Fruit fly (Drosophila melanogaster) whole organism, embryonic: Measurements from ENCODE around the gene CG10948.
A peak's percentile ranks its signal among the peaks of the same experiment; 100 is the strongest.

Experiments used
- Blimp-1 ChIP-seq: fragments of 200-800 bp; sonication (Bioruptor generic); optimal IDR thresholded peaks from 3 replicates; lab custom pipeline; 2018; ENCODE audit warnings: missing biosample characterization, missing genetic modification characterization, mild to moderate bottlenecking, moderate library complexity, missing genetic modification reagents
- BtbVII ChIP-seq: fragments of 200-800 bp; sonication (Bioruptor generic); optimal IDR thresholded peaks from 3 replicates; lab custom pipeline; 2017; ENCODE audit warnings: missing biosample characterization, mild to moderate bottlenecking, missing genetic modification characterization
- CG11723 ChIP-seq: fragments of 200-800 bp; sonication (Bioruptor generic); optimal IDR thresholded peaks from 2 replicates; lab custom pipeline; 2017; ENCODE audit warnings: missing biosample characterization, mild to moderate bottlenecking, missing genetic modification characterization
- CG12219 ChIP-seq: fragments of 200-800 bp; sonication (Bioruptor generic); optimal IDR thresholded peaks from 3 replicates; lab custom pipeline; 2018; ENCODE audit warnings: missing biosample characterization, mild to moderate bottlenecking, missing genetic modification characterization
- CG12769 ChIP-seq: fragments of 200-800 bp; sonication (Bioruptor generic); optimal IDR thresholded peaks from 2 replicates; lab custom pipeline; 2019; ENCODE audit warnings: missing biosample characterization, mild to moderate bottlenecking, missing genetic modification characterization, moderate library complexity
- CG13775 ChIP-seq: fragments of 200-800 bp; sonication (Bioruptor generic); optimal IDR thresholded peaks from 3 replicates; lab custom pipeline; 2017; ENCODE audit warnings: missing biosample characterization, mild to moderate bottlenecking, missing genetic modification characterization
- CG14710 ChIP-seq: fragments of 200-800 bp; sonication (Bioruptor generic); optimal IDR thresholded peaks from 3 replicates; lab custom pipeline; 2019; ENCODE audit warnings: missing biosample characterization, mild to moderate bottlenecking, missing genetic modification characterization, moderate library complexity
- CG14860 ChIP-seq: fragments of 200-800 bp; sonication (Bioruptor generic); IDR thresholded peaks from 3 replicates; pipeline ENCODE4 v1.3.6; 2022; ENCODE audit warnings: missing biosample characterization, missing genetic modification characterization; ENCODE audit not compliant: partially characterized antibody
- CG15514 ChIP-seq: fragments of 200-800 bp; sonication (Bioruptor generic); optimal IDR thresholded peaks from 3 replicates; lab custom pipeline; 2017; ENCODE audit warnings: missing biosample characterization, missing genetic modification characterization, mild to moderate bottlenecking, moderate library complexity, missing genetic modification reagents
- CG1602 ChIP-seq: fragments of 200-800 bp; sonication (Bioruptor generic); optimal IDR thresholded peaks from 3 replicates; lab custom pipeline; 2016; ENCODE audit warnings: missing biosample characterization, missing genetic modification characterization
- CG17359 ChIP-seq: fragments of 200-800 bp; sonication (Bioruptor generic); optimal IDR thresholded peaks from 3 replicates; lab custom pipeline; 2018; ENCODE audit warnings: missing biosample characterization, mild to moderate bottlenecking, missing genetic modification characterization, moderate library complexity
- CG2120 ChIP-seq: fragments of 200-800 bp; sonication (Bioruptor generic); optimal IDR thresholded peaks from 3 replicates; lab custom pipeline; 2016; ENCODE audit warnings: missing biosample characterization, missing genetic modification characterization
- CG2678 ChIP-seq: fragments of 200-800 bp; sonication (Bioruptor generic); optimal IDR thresholded peaks from 3 replicates; lab custom pipeline; 2019; ENCODE audit warnings: missing biosample characterization, mild to moderate bottlenecking, missing genetic modification characterization, moderate library complexity
- CG2712 ChIP-seq: fragments of 200-800 bp; optimal IDR thresholded peaks from 3 replicates; lab custom pipeline; 2019; ENCODE audit warnings: missing biosample characterization, mild to moderate bottlenecking, missing genetic modification characterization, moderate library complexity
- CG30431 ChIP-seq: fragments of 200-800 bp; sonication (Bioruptor generic); optimal IDR thresholded peaks from 2 replicates; lab custom pipeline; 2017; ENCODE audit warnings: missing biosample characterization, missing genetic modification characterization
- CG31441 ChIP-seq: fragments of 200-800 bp; sonication (Bioruptor generic); IDR thresholded peaks from 2 replicates; pipeline ENCODE4 v1.3.6; 2022; ENCODE audit warnings: missing biosample characterization, missing genetic modification characterization
- CG32767 ChIP-seq: fragments of 200-800 bp; sonication (Bioruptor generic); IDR thresholded peaks from 2 replicates; pipeline ENCODE4 v1.3.6; 2022; ENCODE audit warnings: missing biosample characterization, missing genetic modification characterization
- CG33557 ChIP-seq: fragments of 200-800 bp; sonication (Bioruptor generic); optimal IDR thresholded peaks from 2 replicates; lab custom pipeline; 2019; ENCODE audit warnings: missing biosample characterization, mild to moderate bottlenecking, missing genetic modification characterization, moderate library complexity
- CG3726 ChIP-seq: fragments of 200-800 bp; sonication (Bioruptor generic); IDR thresholded peaks from 3 replicates; pipeline ENCODE4, ENCODE4 v1.3.6; 2022; ENCODE audit warnings: missing biosample characterization, missing genetic modification characterization
- CG6813 ChIP-seq: fragments of 200-800 bp; sonication (Bioruptor generic); optimal IDR thresholded peaks from 2 replicates; lab custom pipeline; 2017; ENCODE audit warnings: missing biosample characterization, missing genetic modification characterization, mild to moderate bottlenecking, moderate library complexity, missing genetic modification reagents
- CG7556 ChIP-seq: fragments of 200-800 bp; sonication (Bioruptor generic); optimal IDR thresholded peaks from 2 replicates; lab custom pipeline; 2017; ENCODE audit warnings: missing biosample characterization, mild to moderate bottlenecking, missing genetic modification characterization
- CG8290 ChIP-seq, 3 experiments: fragments of 200-800 bp; sonication (Bioruptor generic); optimal IDR thresholded peaks; 2 replicates each; lab custom pipeline; 2016 to 2019; ENCODE audit warnings: missing biosample characterization in 3 of 3, missing genetic modification characterization in 3 of 3, mild to moderate bottlenecking in 2 of 3, moderate library complexity in 1 of 3
- Chrac-16 ChIP-seq: fragments of 200-800 bp; sonication (Bioruptor generic); optimal IDR thresholded peaks from 3 replicates; lab custom pipeline; 2016; ENCODE audit warnings: missing biosample characterization, missing genetic modification characterization
- Dek ChIP-seq: fragments of 200-800 bp; sonication (Bioruptor generic); optimal IDR thresholded peaks from 3 replicates; lab custom pipeline; 2019; ENCODE audit warnings: missing biosample characterization, mild to moderate bottlenecking, missing genetic modification characterization, moderate library complexity
- Eip74EF ChIP-seq, 2 experiments: fragments of 200-800 bp in 1 of 2; fragments of >200 bp in 1 of 2; sonication (Bioruptor generic) in 1 of 2; optimal IDR thresholded peaks; 2 replicates each; lab custom pipeline; 2017 to 2019; ENCODE audit warnings: missing biosample characterization in 2 of 2, missing genetic modification characterization in 2 of 2, mild to moderate bottlenecking in 1 of 2, moderate library complexity in 1 of 2
- Hand ChIP-seq: fragments of 200-800 bp; sonication (Bioruptor generic); optimal IDR thresholded peaks from 2 replicates; lab custom pipeline; 2017; ENCODE audit warnings: mild to moderate bottlenecking, missing biosample characterization, missing genetic modification reagents, missing genetic modification characterization
- Hr3 ChIP-seq: fragments of 200-800 bp; sonication (Bioruptor generic); optimal IDR thresholded peaks from 3 replicates; lab custom pipeline; 2016; ENCODE audit warnings: missing biosample characterization, missing genetic modification characterization
- Hr39 ChIP-seq: fragments of >200 bp; optimal IDR thresholded peaks from 2 replicates; lab custom pipeline; 2017
- Max ChIP-seq: fragments of 200-800 bp; sonication (Bioruptor generic); optimal IDR thresholded peaks from 2 replicates; lab custom pipeline; 2016; ENCODE audit warnings: missing biosample characterization, mild to moderate bottlenecking, missing genetic modification characterization
- NfI ChIP-seq: fragments of 200-800 bp; sonication (Bioruptor generic); optimal IDR thresholded peaks from 3 replicates; lab custom pipeline; 2018; ENCODE audit warnings: missing biosample characterization, mild to moderate bottlenecking, missing genetic modification characterization, moderate library complexity
- Oli ChIP-seq: fragments of 200-800 bp; sonication (Bioruptor generic); optimal IDR thresholded peaks from 2 replicates; lab custom pipeline; 2018; ENCODE audit warnings: missing biosample characterization, mild to moderate bottlenecking, missing genetic modification characterization, moderate library complexity
- Six4 ChIP-seq: fragments of 200-800 bp; sonication (Bioruptor generic); optimal IDR thresholded peaks from 2 replicates; lab custom pipeline; 2016; ENCODE audit warnings: missing biosample characterization, missing genetic modification characterization
- bsh ChIP-seq, 2 experiments: fragments of 200-800 bp; sonication (Bioruptor generic); optimal IDR thresholded peaks; 2 replicates each; lab custom pipeline; 2017 to 2018; ENCODE audit warnings: mild to moderate bottlenecking in 2 of 2, missing biosample characterization in 2 of 2, missing genetic modification characterization in 2 of 2, moderate library complexity in 1 of 2
- caup ChIP-seq: fragments of 200-800 bp; sonication (Bioruptor generic); optimal IDR thresholded peaks from 3 replicates; lab custom pipeline; 2017; ENCODE audit warnings: missing biosample characterization, mild to moderate bottlenecking, missing genetic modification characterization, moderate library complexity; ENCODE audit not compliant: severe bottlenecking
- ci ChIP-seq: fragments of 200-800 bp; sonication (Bioruptor generic); IDR thresholded peaks from 3 replicates; pipeline ENCODE4 v1.3.6; 2022; ENCODE audit warnings: missing biosample characterization, missing genetic modification characterization
- ems ChIP-seq: fragments of 200-800 bp; sonication (Bioruptor generic); optimal IDR thresholded peaks from 3 replicates; lab custom pipeline; 2016; ENCODE audit warnings: missing biosample characterization, missing genetic modification characterization
- gem ChIP-seq: fragments of 200-800 bp; sonication (Bioruptor generic); optimal IDR thresholded peaks from 2 replicates; lab custom pipeline; 2019; ENCODE audit warnings: missing biosample characterization, mild to moderate bottlenecking, missing genetic modification characterization, moderate library complexity
- gt ChIP-seq: fragments of 200-800 bp; sonication (Bioruptor generic); IDR thresholded peaks from 2 replicates; pipeline ENCODE4 v1.3.6; 2022; ENCODE audit warnings: missing biosample characterization, missing genetic modification characterization
- ind ChIP-seq: fragments of 200-800 bp; sonication (Bioruptor generic); optimal IDR thresholded peaks from 3 replicates; lab custom pipeline; 2016; ENCODE audit warnings: missing biosample characterization, missing genetic modification characterization
- lbe ChIP-seq: fragments of 200-800 bp; sonication (Bioruptor generic); optimal IDR thresholded peaks from 2 replicates; lab custom pipeline; 2016; ENCODE audit warnings: missing biosample characterization, mild to moderate bottlenecking, missing genetic modification characterization
- nerfin-1 ChIP-seq: fragments of 200-800 bp; sonication (Bioruptor generic); optimal IDR thresholded peaks from 3 replicates; lab custom pipeline; 2019; ENCODE audit warnings: missing biosample characterization, mild to moderate bottlenecking, missing genetic modification characterization, moderate library complexity
- nom ChIP-seq: fragments of 200-800 bp; sonication (Bioruptor generic); optimal IDR thresholded peaks from 2 replicates; lab custom pipeline; 2017; ENCODE audit warnings: missing biosample characterization, missing genetic modification characterization, mild to moderate bottlenecking, moderate library complexity, missing genetic modification reagents
- oc ChIP-seq: fragments of 200-800 bp; sonication (Bioruptor generic); optimal IDR thresholded peaks from 2 replicates; lab custom pipeline; 2018; ENCODE audit warnings: missing biosample characterization, mild to moderate bottlenecking, missing genetic modification characterization, moderate library complexity
- run ChIP-seq: fragments of 200-800 bp; sonication (Bioruptor generic); optimal IDR thresholded peaks from 3 replicates; lab custom pipeline; 2018; ENCODE audit warnings: missing biosample characterization, mild to moderate bottlenecking, missing genetic modification characterization
- stwl ChIP-seq: fragments of 200-800 bp; sonication (Bioruptor generic); optimal IDR thresholded peaks from 3 replicates; lab custom pipeline; 2018; ENCODE audit warnings: missing biosample characterization, mild to moderate bottlenecking, missing genetic modification characterization, moderate library complexity
- trem ChIP-seq: fragments of 200-800 bp; optimal IDR thresholded peaks from 3 replicates; lab custom pipeline; 2019; ENCODE audit warnings: missing biosample characterization, mild to moderate bottlenecking, missing genetic modification characterization, moderate library complexity
- unc-4 ChIP-seq: fragments of 200-800 bp; sonication (Bioruptor generic); IDR thresholded peaks from 2 replicates; pipeline ENCODE4 v1.3.6; 2022; ENCODE audit warnings: missing biosample characterization, missing genetic modification characterization; ENCODE audit not compliant: partially characterized antibody

The CG10948 gene

dm6 chr3L:12806290-12806743, 43.6 kb downstream of the CG10948 start (continued):
- TF ChIP-seq CG14860 (no peak), Oli (tag; lab: Kevin White, UChicago) (peak; percentile 39), CG15514 (peak; percentile 41), Chrac-16 (GFP tag; lab: Kevin White, UChicago) (peak; percentile 22), CG7556 (GFP tag; lab: Kevin White, UChicago) (peak; percentile 62), Dek (peak; percentile 66), ems (GFP tag; lab: Kevin White, UChicago) (peak; percentile 27), Hr39 (lab: Kevin White, UChicago) (no peak), NfI (peak; percentile 61), CG2678 (tag; lab: Kevin White, UChicago) (peak; percentile 63), CG13775 (GFP tag; lab: Kevin White, UChicago) (no peak), caup (peak; percentile 32), CG33557 (GFP tag; lab: Kevin White, UChicago) (peak; percentile 37), lbe (GFP tag; lab: Kevin White, UChicago) (peak; percentile 55), Six4 (peak; percentile 65), Blimp-1 (GFP tag; lab: Kevin White, UChicago) (peak; percentile 73), Max (GFP tag; lab: Kevin White, UChicago) (no peak), CG12219 (GFP tag; lab: Kevin White, UChicago) (peak; percentile 57), nerfin-1 (tag; lab: Kevin White, UChicago) (peak; percentile 22), Hr3 (GFP tag; lab: Kevin White, UChicago) (peak; percentile 45), nom (GFP tag; lab: Kevin White, UChicago) (peak; percentile 45), CG32767 (GFP tag; lab: Robert Waterston, UW) (0 out of 2 replicates have a peak, but pooled peaks have one; percentile 85), run (tag; lab: Kevin White, UChicago) (peak; percentile 9), CG11723 (GFP tag; lab: Kevin White, UChicago) (peak; percentile 21), CG3726 (no peak), ind (GFP tag; lab: Kevin White, UChicago) (peak; percentile 17), bsh (GFP tag; optimal IDR thresholded peaks at IDR 0.05; lab: Kevin White, UChicago) (peak in 1 of 2 experiments; percentile 65), CG6813 (GFP tag; lab: Kevin White, UChicago) (peak; percentile 41), CG12769 (no peak), CG17359 (tag; lab: Kevin White, UChicago) (peak; percentile 67), CG31441 (GFP tag; lab: Robert Waterston, UW) (peak; percentile 78), gem (tag; lab: Kevin White, UChicago) (peak; percentile 73), CG2120 (peak; percentile 40), CG1602 (GFP tag; lab: Kevin White, UChicago) (peak; percentile 20), stwl (tag; lab: Kevin White, UChicago) (peak; percentile 56), trem (tag; lab: Kevin White, UChicago) (peak; percentile 40), CG14710 (peak; percentile 47), unc-4 (GFP tag; lab: Robert Waterston, UW) (peak; percentile 17; the same call in 1 of the 2 replicates), CG2712 (tag; lab: Kevin White, UChicago) (peak; percentile 79), BtbVII (peak; percentile 69), oc (peak; percentile 64), Eip74EF (GFP tag; optimal IDR thresholded peaks at IDR 0.05; lab: Kevin White, UChicago) (peak in 1 of 2 experiments; percentile 40), ci (GFP tag; lab: Robert Waterston, UW) (peak; percentile 69; the same call in 2 of the 3 replicates), CG30431 (GFP tag; lab: Kevin White, UChicago) (no peak), CG8290 (GFP tag; optimal IDR thresholded peaks at IDR 0.05; lab: Kevin White, UChicago) (no peak), CG8290 (tag; optimal IDR thresholded peaks at IDR 0.05; lab: Kevin White, UChicago) (peak in 1 of 2 experiments; percentile 39), gt (GFP tag; lab: Robert Waterston, UW) (no peak), Hand (GFP tag; lab: Kevin White, UChicago) (peak; percentile 50)
